Fruit fly (Drosophila melanogaster): ENCODE measurements around the gene CG32112.
A peak's percentile ranks its signal among the peaks of the same experiment; 100 is the strongest.

The CG32112 gene

dm6 chr3L:12692881-12693752, 48.4 kb upstream of the CG32112 start, which contains the start of gene mirr (continued):
- TF ChIP-seq CoRest (tag; optimal IDR thresholded peaks at IDR 0.05) (peak; percentile 61), Pdp1 (GFP tag; optimal IDR thresholded peaks at IDR 0.05) (peak in 1 of 2 experiments; percentile 14), CrebB (tag; optimal IDR thresholded peaks at IDR 0.05) (no peak), phol (tag; optimal IDR thresholded peaks at IDR 0.05) (no peak), CG10565 (GFP tag; optimal IDR thresholded peaks at IDR 0.05) (no peak), lbe (GFP tag; optimal IDR thresholded peaks at IDR 0.05) (no peak), rib (GFP tag; IDR thresholded peaks at IDR 0.05) (0 out of 2 replicates have a peak, but pooled peaks have one; percentile 9), ssp (GFP tag; IDR thresholded peaks at IDR 0.05) (no peak), CG10431 (GFP tag; optimal IDR thresholded peaks at IDR 0.05) (no peak), CG11504 (tag; optimal IDR thresholded peaks at IDR 0.05) (no peak), sr (GFP tag; IDR thresholded peaks at IDR 0.05) (peak; percentile 65; the same call in 1 of the 3 replicates), Six4 (GFP tag; optimal IDR thresholded peaks at IDR 0.05) (no peak), schlank (tag; optimal IDR thresholded peaks at IDR 0.05) (no peak), ERR (GFP tag; optimal IDR thresholded peaks at IDR 0.05) (no peak), bsh (GFP tag; optimal IDR thresholded peaks at IDR 0.05) (no peak), nmo (GFP tag; optimal IDR thresholded peaks at IDR 0.05) (peak; percentile 3), stc (GFP tag; IDR thresholded peaks at IDR 0.05) (no peak), CG17328 (GFP tag; IDR thresholded peaks at IDR 0.05) (no peak), CG31388 (GFP tag; optimal IDR thresholded peaks at IDR 0.05) (no peak), nerfin-2 (GFP tag; IDR thresholded peaks at IDR 0.05; ENCODE audit: partially characterized antibody) (no peak), al (GFP tag; IDR thresholded peaks at IDR 0.05) (no peak), CG43689 (GFP tag; IDR thresholded peaks at IDR 0.05) (no peak), cwo (GFP tag; optimal IDR thresholded peaks at IDR 0.05) (no peak), CG3995 (GFP tag; optimal IDR thresholded peaks at IDR 0.05) (no peak), CG9932 (GFP tag; IDR thresholded peaks at IDR 0.05) (no peak), Tbp (GFP tag; optimal IDR thresholded peaks at IDR 0.05) (no peak), run (tag; optimal IDR thresholded peaks at IDR 0.05) (no peak), Ets65A (GFP tag) (no peak), CG14667 (GFP tag; IDR thresholded peaks at IDR 0.05) (no peak), CG10543 (GFP tag; optimal IDR thresholded peaks at IDR 0.05) (peak; percentile 83), tup (GFP tag; optimal IDR thresholded peaks at IDR 0.05) (no peak), gfzf (GFP tag; optimal IDR thresholded peaks at IDR 0.05) (no peak), Meics (GFP tag; optimal IDR thresholded peaks at IDR 0.05) (no peak), CG3407 (GFP tag; optimal IDR thresholded peaks at IDR 0.05) (no peak), CG13287 (GFP tag; IDR thresholded peaks at IDR 0.05; ENCODE audit: partially characterized antibody) (peak; percentile 32), esg (GFP tag; conservative IDR thresholded peaks at IDR 0.05) (no peak), CG2129 (GFP tag; IDR thresholded peaks at IDR 0.05; ENCODE audit: partially characterized antibody) (no peak), C15 (GFP tag; IDR thresholded peaks at IDR 0.05) (no peak), CG10267 (tag; optimal IDR thresholded peaks at IDR 0.05) (no peak), CG34422 (GFP tag; IDR thresholded peaks at IDR 0.05) (no peak), CG7372 (GFP tag; IDR thresholded peaks at IDR 0.05) (no peak), slbo (GFP tag; IDR thresholded peaks at IDR 0.05) (no peak), wdn (GFP tag; IDR thresholded peaks at IDR 0.05) (no peak), gem (tag; optimal IDR thresholded peaks at IDR 0.05) (no peak), da (GFP tag; optimal IDR thresholded peaks at IDR 0.05) (peak; percentile 62), CG7745 (tag; optimal IDR thresholded peaks at IDR 0.05) (peak; percentile 27), CG1832 (GFP tag; optimal IDR thresholded peaks at IDR 0.05) (peak; percentile 97), zf30C (GFP tag; optimal IDR thresholded peaks at IDR 0.05) (no peak), Bteb2 (GFP tag; optimal IDR thresholded peaks at IDR 0.05) (no peak)
